Worm (Caenorhabditis elegans): ENCODE results near the gene cox-14.

DNA sequence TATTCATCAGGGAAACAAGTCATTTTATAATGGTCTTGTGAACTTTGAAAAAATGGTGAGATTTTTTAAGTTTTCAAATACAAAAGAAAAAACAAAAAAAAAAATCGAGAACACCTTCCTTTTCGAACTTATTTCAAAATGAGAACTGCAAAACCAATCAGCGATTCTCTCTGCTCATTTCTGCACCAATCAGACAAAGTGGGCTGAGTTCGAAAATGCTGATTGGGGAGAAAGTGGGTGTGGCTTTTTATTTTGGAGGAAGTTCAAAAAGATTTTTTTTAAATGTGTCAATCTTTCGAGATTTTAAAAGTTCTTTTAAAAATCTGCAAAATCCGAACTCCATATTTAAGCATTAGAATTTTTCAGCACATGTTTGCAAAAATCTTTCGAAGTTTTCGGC, 24.2 kb upstream of the cox-14 start:
- TF ChIP-seq elt-1 (tag; optimal IDR thresholded peaks at IDR 0.05; ENCODE audit: borderline replicate concordance, insufficient read depth): no peak
- no peak for TF ChIP-seq lin-32 (GFP tag; optimal IDR thresholded peaks at IDR 0.05)
- no peak for TF ChIP-seq blmp-1 (tag; optimal IDR thresholded peaks at IDR 0.05)
- TF ChIP-seq ztf-11 (tag; optimal IDR thresholded peaks at IDR 0.05): no peak
- no peak for TF ChIP-seq bed-3 (GFP tag; optimal IDR thresholded peaks at IDR 0.05)
- no peak for TF ChIP-seq lin-13 (tag; optimal IDR thresholded peaks at IDR 0.05)
- TF ChIP-seq ceh-43 (GFP tag; optimal IDR thresholded peaks at IDR 0.05): no peak
- TF ChIP-seq snpc-4 (tag; optimal IDR thresholded peaks at IDR 0.05): no peak
- TF ChIP-seq ces-1 (GFP tag; optimal IDR thresholded peaks at IDR 0.05): no peak
- TF ChIP-seq nhr-12 (tag; optimal IDR thresholded peaks at IDR 0.05): no peak
- TF ChIP-seq ham-2 (GFP tag; optimal IDR thresholded peaks at IDR 0.05): no peak
- TF ChIP-seq mep-1 (tag; optimal IDR thresholded peaks at IDR 0.05): no peak
- TF ChIP-seq zip-8 (tag; optimal IDR thresholded peaks at IDR 0.05): no peak
- no peak for TF ChIP-seq unc-62 (GFP tag; optimal IDR thresholded peaks at IDR 0.05)

All from whole organism, mixed stage, embryonic.